Worm (Caenorhabditis elegans) whole organism, L1 larva: ENCODE results near the gene B0034.1.

ENCODE experiments used
- C16A3.4 ChIP-seq: fragments of 150-350 bp; optimal IDR thresholded peaks from 2 replicates; lab custom pipeline; 2014; ENCODE audit warnings: missing biosample characterization, missing genetic modification characterization
- Y116A8C.19 ChIP-seq: sonication (generic microtip); optimal IDR thresholded peaks from 2 replicates; lab custom pipeline; 2016; ENCODE audit warnings: missing compliant biosample characterization, missing genetic modification characterization, borderline replicate concordance
- ama-1 ChIP-seq: fragments of 150-350 bp; optimal IDR thresholded peaks from 2 replicates; lab custom pipeline; 2014
- ceh-63 ChIP-seq: fragments of 200-800 bp; sonication (Bioruptor generic); optimal IDR thresholded peaks from 2 replicates; lab custom pipeline; 2018; ENCODE audit warnings: mild to moderate bottlenecking, missing genetic modification characterization, missing compliant biosample characterization
- ceh-8 ChIP-seq: fragments of 200-800 bp; sonication (Bioruptor generic); optimal IDR thresholded peaks from 2 replicates; lab custom pipeline; 2018; ENCODE audit warnings: mild to moderate bottlenecking, missing genetic modification characterization, moderate library complexity, missing compliant biosample characterization
- ceh-82 ChIP-seq, 3 experiments: fragments of 150-350 bp in 1 of 3; sonication (generic microtip) in 2 of 3; optimal IDR thresholded peaks; 2 replicates each; lab custom pipeline; 2014 to 2017; ENCODE audit warnings: missing biosample characterization in 3 of 3, missing genetic modification characterization in 3 of 3
- ces-1 ChIP-seq: fragments of 150-350 bp; optimal IDR thresholded peaks from 2 replicates; lab custom pipeline; 2014; ENCODE audit warnings: missing biosample characterization, missing genetic modification reagents, missing genetic modification characterization
- dsc-1 ChIP-seq: sonication (generic microtip); optimal IDR thresholded peaks from 2 replicates; lab custom pipeline; 2016; ENCODE audit warnings: mild to moderate bottlenecking, missing genetic modification characterization, missing compliant biosample characterization
- efl-1 ChIP-seq, 4 experiments: fragments of 150-350 bp; optimal IDR thresholded peaks in 3 of 4; peaks in 1 of 4; 1 replicate in 1 of 4; 2 replicates in 3 of 4; lab custom pipeline; 2014; ENCODE audit warnings: missing biosample characterization in 2 of 4, missing genetic modification characterization in 2 of 4, missing genetic modification reagents in 2 of 4
- elt-3 ChIP-seq, 6 experiments: fragments of 150-350 bp in 1 of 6; sonication (generic microtip); optimal IDR thresholded peaks; 2 replicates each; lab custom pipeline; 2017 to 2018; ENCODE audit warnings: missing biosample characterization in 6 of 6, missing genetic modification characterization in 6 of 6, inconsistent platforms in 1 of 6
- ets-5 ChIP-seq: fragments of 200-800 bp; sonication (Bioruptor generic); IDR thresholded peaks from 2 replicates; pipeline ENCODE4 v1.3.6; 2022; ENCODE audit warnings: missing genetic modification characterization, missing compliant biosample characterization
- fkh-10 ChIP-seq: sonication (generic microtip); optimal IDR thresholded peaks from 2 replicates; lab custom pipeline; 2017; ENCODE audit warnings: missing biosample characterization, missing genetic modification reagents, missing genetic modification characterization
- fkh-4 ChIP-seq: sonication (generic microtip); optimal IDR thresholded peaks from 2 replicates; lab custom pipeline; 2016; ENCODE audit warnings: missing compliant biosample characterization, missing genetic modification characterization, borderline replicate concordance
- fkh-8 ChIP-seq: sonication (generic microtip); optimal IDR thresholded peaks from 2 replicates; lab custom pipeline; 2016; ENCODE audit warnings: mild to moderate bottlenecking, missing genetic modification characterization, missing compliant biosample characterization
- grh-1 ChIP-seq: fragments of 200-800 bp; sonication (Bioruptor generic); IDR thresholded peaks from 2 replicates; pipeline ENCODE4 v1.3.6; 2022; ENCODE audit warnings: missing genetic modification reagents, missing genetic modification characterization, missing compliant biosample characterization
- hpl-2 ChIP-seq: fragments of 150-350 bp; optimal IDR thresholded peaks from 2 replicates; lab custom pipeline; 2014; ENCODE audit warnings: missing biosample characterization, missing genetic modification reagents, missing genetic modification characterization
- irx-1 ChIP-seq: sonication (generic microtip); optimal IDR thresholded peaks from 2 replicates; lab custom pipeline; 2016; ENCODE audit warnings: missing genetic modification characterization, missing compliant biosample characterization
- isw-1 ChIP-seq: fragments of 200-800 bp; sonication (Bioruptor generic); IDR thresholded peaks from 2 replicates; pipeline ENCODE4 v1.3.6; 2022; ENCODE audit warnings: missing genetic modification characterization, missing compliant biosample characterization
- lin-14 ChIP-seq: fragments of 200-800 bp; sonication (Bioruptor generic); optimal IDR thresholded peaks from 2 replicates; lab custom pipeline; 2018; ENCODE audit warnings: mild to moderate bottlenecking, missing genetic modification characterization, moderate library complexity, missing compliant biosample characterization
- lin-39 ChIP-seq: fragments of 150-350 bp; optimal IDR thresholded peaks from 2 replicates; lab custom pipeline; 2014; ENCODE audit warnings: missing biosample characterization, missing genetic modification reagents, missing genetic modification characterization
- lir-3 ChIP-seq: sonication (generic microtip); optimal IDR thresholded peaks from 2 replicates; lab custom pipeline; 2016; ENCODE audit warnings: mild to moderate bottlenecking, missing genetic modification characterization, moderate library complexity, missing compliant biosample characterization; ENCODE audit not compliant: poor library complexity
- lsy-2 ChIP-seq, 2 experiments: fragments of 150-350 bp; optimal IDR thresholded peaks; 2 replicates each; lab custom pipeline; 2014; ENCODE audit warnings: missing biosample characterization in 2 of 2, missing genetic modification characterization in 2 of 2
- mep-1 ChIP-seq: fragments of 150-350 bp; optimal IDR thresholded peaks from 2 replicates; lab custom pipeline; 2014; ENCODE audit warnings: missing biosample characterization, missing genetic modification characterization
- nhr-20 ChIP-seq: sonication (generic microtip); optimal IDR thresholded peaks from 2 replicates; lab custom pipeline; 2016; ENCODE audit warnings: mild to moderate bottlenecking, missing genetic modification characterization, missing compliant biosample characterization
- nhr-237 ChIP-seq: fragments of 150-350 bp; optimal IDR thresholded peaks from 2 replicates; lab custom pipeline; 2014; ENCODE audit warnings: missing biosample characterization, missing genetic modification characterization
- nhr-28 ChIP-seq: fragments of 150-350 bp; optimal IDR thresholded peaks from 2 replicates; lab custom pipeline; 2014; ENCODE audit warnings: missing biosample characterization, missing genetic modification characterization
- nhr-71 ChIP-seq: sonication (generic microtip); optimal IDR thresholded peaks from 2 replicates; lab custom pipeline; 2016; ENCODE audit warnings: mild to moderate bottlenecking, missing genetic modification characterization, moderate library complexity, missing compliant biosample characterization
- nhr-76 ChIP-seq: sonication (generic microtip); optimal IDR thresholded peaks from 2 replicates; lab custom pipeline; 2017; ENCODE audit warnings: missing biosample characterization, missing genetic modification characterization
- nhr-84 ChIP-seq: sonication (generic microtip); optimal IDR thresholded peaks from 2 replicates; lab custom pipeline; 2017; ENCODE audit warnings: missing biosample characterization, missing genetic modification characterization
- nhr-90 ChIP-seq: sonication (generic microtip); optimal IDR thresholded peaks from 2 replicates; lab custom pipeline; 2016; ENCODE audit warnings: mild to moderate bottlenecking, missing genetic modification characterization, missing compliant biosample characterization; ENCODE audit not compliant: poor library complexity
- snpc-4 ChIP-seq: fragments of 150-350 bp; optimal IDR thresholded peaks from 2 replicates; lab custom pipeline; 2014; ENCODE audit warnings: missing biosample characterization, missing genetic modification characterization
- snu-23 ChIP-seq: sonication (generic microtip); optimal IDR thresholded peaks from 2 replicates; lab custom pipeline; 2016; ENCODE audit warnings: missing genetic modification characterization, missing compliant biosample characterization
- sox-4 ChIP-seq: sonication (generic microtip); optimal IDR thresholded peaks from 2 replicates; lab custom pipeline; 2016; ENCODE audit warnings: missing genetic modification characterization, missing compliant biosample characterization
- sup-37 ChIP-seq: fragments of 200-800 bp; sonication (Bioruptor generic); optimal IDR thresholded peaks from 2 replicates; lab custom pipeline; 2018; ENCODE audit warnings: mild to moderate bottlenecking, missing genetic modification characterization, missing compliant biosample characterization
- tbx-2 ChIP-seq: sonication (generic microtip); optimal IDR thresholded peaks from 2 replicates; lab custom pipeline; 2016; ENCODE audit warnings: missing genetic modification characterization, missing compliant biosample characterization
- tlp-1 ChIP-seq: fragments of 150-350 bp; optimal IDR thresholded peaks from 2 replicates; lab custom pipeline; 2014; ENCODE audit warnings: missing biosample characterization, missing genetic modification characterization
- unc-30 ChIP-seq: sonication (generic microtip); optimal IDR thresholded peaks from 2 replicates; lab custom pipeline; 2017; ENCODE audit warnings: missing biosample characterization, missing genetic modification characterization
- unc-62 ChIP-seq: fragments of 150-350 bp; optimal IDR thresholded peaks from 2 replicates; lab custom pipeline; 2014; ENCODE audit warnings: missing biosample characterization, missing genetic modification reagents, missing genetic modification characterization
- unc-98 ChIP-seq: fragments of 200-800 bp; sonication (Bioruptor generic); IDR thresholded peaks from 2 replicates; pipeline ENCODE4 v1.3.6; 2022; ENCODE audit warnings: missing genetic modification characterization, missing compliant biosample characterization
- zip-4 ChIP-seq: fragments of 200-800 bp; sonication (Bioruptor generic); optimal IDR thresholded peaks from 2 replicates; lab custom pipeline; 2018; ENCODE audit warnings: mild to moderate bottlenecking, missing genetic modification characterization, moderate library complexity, missing compliant biosample characterization
- ztf-4 ChIP-seq: fragments of 150-350 bp; optimal IDR thresholded peaks from 2 replicates; lab custom pipeline; 2014; ENCODE audit warnings: missing biosample characterization, missing genetic modification characterization

The B0034.1 gene

DNA sequence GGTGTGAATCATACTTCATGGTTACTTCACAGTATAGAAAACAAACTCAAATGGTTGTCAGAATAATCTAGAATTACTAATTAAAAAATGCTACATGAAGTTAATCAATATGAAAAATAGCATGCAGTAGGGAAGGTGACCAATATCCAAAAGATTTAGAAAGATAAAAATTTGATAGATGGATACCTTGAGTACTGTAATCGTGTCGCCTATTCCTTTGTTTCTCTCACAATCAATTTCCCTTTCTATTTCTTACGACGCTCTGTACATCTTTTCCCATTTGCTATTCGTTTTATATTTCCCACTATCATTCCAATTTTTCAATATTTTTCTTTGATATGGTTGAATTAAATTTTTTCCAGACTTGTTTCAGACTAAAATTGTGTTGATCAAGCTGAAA lies 6.8 kb upstream of the B0034.1 start, which contains the start of gene B0034.7:
B0034.7 (plus strand) TSS at position 301 of the 400 bp plus-strand sequence.
- TF ChIP-seq irx-1 (tag; lab: Kevin White, UChicago) (no peak), ets-5 (no peak), fkh-4 (no peak), nhr-84 (tag; lab: Kevin White, UChicago) (no peak), ztf-4 (no peak), nhr-20 (no peak), nhr-28 (tag; lab: Kevin White, UChicago) (no peak), hpl-2 (GFP tag; lab: Kevin White, UChicago) (no peak), zip-4 (GFP tag; lab: Kevin White, UChicago) (no peak), ceh-82 (tag; optimal IDR thresholded peaks at IDR 0.05; lab: Kevin White, UChicago) (no peak), lsy-2 (tag; optimal IDR thresholded peaks at IDR 0.05; lab: Kevin White, UChicago) (no peak), nhr-237 (tag; lab: Kevin White, UChicago) (no peak)

DNA sequence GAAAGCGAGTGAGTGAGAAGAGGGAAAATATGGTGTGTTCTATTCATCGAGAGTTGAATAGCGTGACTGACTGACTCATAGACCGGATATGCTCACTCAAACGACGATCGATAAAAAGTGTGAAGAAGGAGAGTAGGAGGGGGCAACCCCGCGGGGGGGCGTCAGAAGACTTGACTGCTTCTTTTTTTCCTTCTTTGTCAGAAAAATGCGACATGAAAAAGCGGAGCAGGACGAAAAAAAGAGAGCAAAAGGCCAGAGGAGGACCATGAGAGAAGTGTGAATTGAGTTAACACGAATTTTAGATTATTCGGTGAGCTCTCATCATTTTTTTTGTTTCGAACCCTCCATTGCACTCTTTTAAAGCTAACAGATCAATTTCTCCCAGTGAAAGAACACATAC lies 5.8 kb upstream of the B0034.1 start:
- TF ChIP-seq lsy-2 (tag; optimal IDR thresholded peaks at IDR 0.05; lab: Kevin White, UChicago) (peak in 1 of 2 experiments; percentile 15), nhr-71 (tag; lab: Kevin White, UChicago) (peak; percentile 8), grh-1 (GFP tag; lab: Robert Waterston, UW) (no peak), ceh-63 (GFP tag; lab: Kevin White, UChicago) (no peak), lin-14 (GFP tag; lab: Kevin White, UChicago) (peak; percentile 53), ama-1 (lab: Kevin White, UChicago) (no peak), efl-1 (optimal IDR thresholded peaks at IDR 0.05; lab: Kevin White, UChicago) (no peak), efl-1 (GFP tag; optimal IDR thresholded peaks at IDR 0.05 in 1 of 2; lab: Kevin White, UChicago) (no peak), tlp-1 (tag; lab: Kevin White, UChicago) (no peak), nhr-84 (tag; lab: Kevin White, UChicago) (no peak), ceh-82 (tag; optimal IDR thresholded peaks at IDR 0.05; lab: Kevin White, UChicago) (peak in 1 of 3 experiments; percentile 16), unc-98 (GFP tag; lab: Robert Waterston, UW) (no peak), ces-1 (no peak), fkh-10 (GFP tag; lab: Kevin White, UChicago) (peak; percentile 69), unc-30 (tag; lab: Kevin White, UChicago) (no peak), nhr-20 (no peak)

DNA sequence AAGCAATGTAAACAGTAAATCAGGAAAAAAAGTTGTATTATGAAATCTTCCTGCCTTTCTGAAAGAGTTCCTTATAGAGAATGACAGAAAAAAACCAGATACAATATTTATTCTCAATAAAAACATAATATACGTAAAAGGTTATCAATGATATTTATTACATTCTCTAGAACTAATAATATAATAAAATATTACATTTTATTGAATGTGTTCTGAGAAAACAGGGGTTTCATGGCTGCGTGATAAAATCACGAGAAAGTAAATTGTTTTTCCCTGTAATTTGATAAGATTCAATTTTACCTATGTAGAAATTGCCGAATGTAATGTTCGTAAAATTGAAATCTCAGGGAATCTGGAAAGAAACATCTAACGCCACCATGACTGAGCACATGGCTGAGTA lies 3.2 kb upstream of the B0034.1 start:
- no peak for TF ChIP-seq ama-1 (lab: Kevin White, UChicago)
- no peak for TF ChIP-seq Y116A8C.19
- no peak for TF ChIP-seq nhr-76
- no peak for TF ChIP-seq ceh-8 (GFP tag; lab: Kevin White, UChicago)
- TF ChIP-seq unc-62 (GFP tag; lab: Kevin White, UChicago), result no peak
- TF ChIP-seq unc-98 (GFP tag; lab: Robert Waterston, UW), result no peak
- no peak for TF ChIP-seq irx-1 (tag; lab: Kevin White, UChicago)
- TF ChIP-seq dsc-1 (tag; lab: Kevin White, UChicago), result peak; percentile 49
- TF ChIP-seq fkh-8 (tag; lab: Kevin White, UChicago), result peak; percentile 63
- TF ChIP-seq C16A3.4, result no peak
- TF ChIP-seq ets-5, result no peak
- TF ChIP-seq lir-3, result no peak
- peak; percentile 0 for TF ChIP-seq nhr-71 (tag; lab: Kevin White, UChicago)
- TF ChIP-seq ces-1, result no peak
- no peak for TF ChIP-seq mep-1 (tag; lab: Kevin White, UChicago)
- peak; percentile 13 for TF ChIP-seq ztf-4
- no peak for TF ChIP-seq isw-1
- TF ChIP-seq sup-37, result no peak
- no peak for TF ChIP-seq fkh-10 (GFP tag; lab: Kevin White, UChicago)
- TF ChIP-seq ceh-63 (GFP tag; lab: Kevin White, UChicago), result no peak
- no peak for TF ChIP-seq elt-3 (tag; optimal IDR thresholded peaks at IDR 0.05; lab: Kevin White, UChicago)
- TF ChIP-seq lin-39, result no peak
- no peak for TF ChIP-seq tbx-2 (tag; lab: Kevin White, UChicago)
- TF ChIP-seq hpl-2 (GFP tag; lab: Kevin White, UChicago), result no peak
- TF ChIP-seq nhr-90, result no peak
- no peak for TF ChIP-seq sox-4 (tag; lab: Kevin White, UChicago)
- no peak for TF ChIP-seq efl-1 (optimal IDR thresholded peaks at IDR 0.05; lab: Kevin White, UChicago)
- TF ChIP-seq efl-1 (GFP tag; optimal IDR thresholded peaks at IDR 0.05 in 1 of 2; lab: Kevin White, UChicago), result no peak
- no peak for TF ChIP-seq snpc-4
- no peak for TF ChIP-seq snu-23 (GFP tag; lab: Kevin White, UChicago)
